Worm (Caenorhabditis elegans) whole organism, mixed stage, embryonic: ENCODE results near the gene kin-4.
"Not testable (repeated sequence)": the region's sequence is repeated elsewhere in the genome, so short reads cannot be mapped to it uniquely, and the experiment has no call there.

Experiments
- M03D4.4 ChIP-seq: sonication (generic microtip); optimal IDR thresholded peaks from 2 replicates; lab custom pipeline; 2017; ENCODE audit warnings: mild to moderate bottlenecking, missing genetic modification characterization, missing compliant biosample characterization
- blmp-1 ChIP-seq: fragments of 150-350 bp; optimal IDR thresholded peaks from 2 replicates; lab custom pipeline; 2014; ENCODE audit warnings: missing biosample characterization, missing genetic modification characterization
- ceh-39 ChIP-seq: fragments of 150-350 bp; optimal IDR thresholded peaks from 2 replicates; lab custom pipeline; 2014; ENCODE audit warnings: missing biosample characterization, missing genetic modification characterization
- ceh-43 ChIP-seq: fragments of 200-800 bp; sonication (Bioruptor generic); optimal IDR thresholded peaks from 2 replicates; lab custom pipeline; 2018; ENCODE audit warnings: mild to moderate bottlenecking, missing genetic modification characterization, moderate library complexity, missing compliant biosample characterization
- ceh-83 ChIP-seq: fragments of 200-800 bp; sonication (Bioruptor generic); optimal IDR thresholded peaks from 2 replicates; lab custom pipeline; 2018; ENCODE audit warnings: mild to moderate bottlenecking, missing genetic modification characterization, missing compliant biosample characterization
- ces-1 ChIP-seq: fragments of 150-350 bp; optimal IDR thresholded peaks from 2 replicates; lab custom pipeline; 2014; ENCODE audit warnings: missing biosample characterization, missing genetic modification reagents, missing genetic modification characterization
- cnd-1 ChIP-seq: fragments of 200-800 bp; sonication (Bioruptor generic); optimal IDR thresholded peaks from 2 replicates; lab custom pipeline; 2018; ENCODE audit warnings: mild to moderate bottlenecking, missing genetic modification characterization, missing compliant biosample characterization
- drap-1 ChIP-seq: fragments of 200-800 bp; sonication (Bioruptor generic); optimal IDR thresholded peaks from 3 replicates; lab custom pipeline; 2018; ENCODE audit warnings: mild to moderate bottlenecking, missing genetic modification characterization, missing compliant biosample characterization
- elt-1 ChIP-seq: sonication (generic microtip); optimal IDR thresholded peaks from 2 replicates; lab custom pipeline; 2017; ENCODE audit warnings: missing genetic modification characterization, mild to moderate bottlenecking, missing compliant biosample characterization, antibody characterized with exemption, moderate library complexity, borderline replicate concordance; ENCODE audit not compliant: insufficient read depth
- ham-2 ChIP-seq: fragments of 200-800 bp; sonication (Bioruptor generic); optimal IDR thresholded peaks from 2 replicates; lab custom pipeline; 2018; ENCODE audit warnings: mild to moderate bottlenecking, missing genetic modification characterization, missing compliant biosample characterization
- lin-13 ChIP-seq: fragments of 150-350 bp; optimal IDR thresholded peaks from 2 replicates; lab custom pipeline; 2014; ENCODE audit warnings: missing biosample characterization, missing genetic modification characterization
- lsy-2 ChIP-seq: fragments of 150-350 bp; optimal IDR thresholded peaks from 2 replicates; lab custom pipeline; 2014; ENCODE audit warnings: missing biosample characterization, missing genetic modification characterization
- mls-2 ChIP-seq: sonication (generic microtip); optimal IDR thresholded peaks from 2 replicates; lab custom pipeline; 2016; ENCODE audit warnings: mild to moderate bottlenecking, missing genetic modification characterization, moderate library complexity, missing compliant biosample characterization
- nhr-12 ChIP-seq: fragments of 150-350 bp; optimal IDR thresholded peaks from 2 replicates; lab custom pipeline; 2014; ENCODE audit warnings: missing biosample characterization, missing genetic modification characterization
- nhr-2 ChIP-seq: fragments of 150-350 bp; optimal IDR thresholded peaks from 2 replicates; lab custom pipeline; 2014; ENCODE audit warnings: missing biosample characterization, missing genetic modification characterization
- nhr-237 ChIP-seq: fragments of 150-350 bp; optimal IDR thresholded peaks from 2 replicates; lab custom pipeline; 2014; ENCODE audit warnings: missing biosample characterization, missing genetic modification characterization
- pha-4 ChIP-seq: fragments of 150-350 bp; optimal IDR thresholded peaks from 2 replicates; lab custom pipeline; 2018; ENCODE audit warnings: missing biosample characterization, missing genetic modification reagents, missing genetic modification characterization
- sem-2 ChIP-seq: fragments of 200-800 bp; sonication (Bioruptor generic); optimal IDR thresholded peaks from 2 replicates; lab custom pipeline; 2018; ENCODE audit warnings: mild to moderate bottlenecking, missing genetic modification characterization, missing compliant biosample characterization
- snpc-4 ChIP-seq: fragments of 150-350 bp; optimal IDR thresholded peaks from 2 replicates; lab custom pipeline; 2014; ENCODE audit warnings: missing biosample characterization, missing genetic modification characterization
- tbx-8 ChIP-seq: fragments of 200-800 bp; sonication (Bioruptor generic); optimal IDR thresholded peaks from 2 replicates; lab custom pipeline; 2018; ENCODE audit warnings: mild to moderate bottlenecking, missing genetic modification characterization, moderate library complexity, missing compliant biosample characterization
- unc-120 ChIP-seq: sonication (generic microtip); optimal IDR thresholded peaks from 2 replicates; lab custom pipeline; 2017; ENCODE audit warnings: missing genetic modification characterization, missing compliant biosample characterization; ENCODE audit not compliant: poor library complexity, severe bottlenecking
- unc-39 ChIP-seq: fragments of 150-350 bp; optimal IDR thresholded peaks from 2 replicates; lab custom pipeline; 2014; ENCODE audit warnings: missing biosample characterization, missing genetic modification characterization
- unc-62 ChIP-seq: fragments of 150-350 bp; optimal IDR thresholded peaks from 2 replicates; lab custom pipeline; 2014; ENCODE audit warnings: missing biosample characterization, missing genetic modification reagents, missing genetic modification characterization
- ztf-11 ChIP-seq: fragments of 150-350 bp; optimal IDR thresholded peaks from 2 replicates; lab custom pipeline; 2014; ENCODE audit warnings: missing biosample characterization, missing genetic modification characterization

Gene kin-4

DNA sequence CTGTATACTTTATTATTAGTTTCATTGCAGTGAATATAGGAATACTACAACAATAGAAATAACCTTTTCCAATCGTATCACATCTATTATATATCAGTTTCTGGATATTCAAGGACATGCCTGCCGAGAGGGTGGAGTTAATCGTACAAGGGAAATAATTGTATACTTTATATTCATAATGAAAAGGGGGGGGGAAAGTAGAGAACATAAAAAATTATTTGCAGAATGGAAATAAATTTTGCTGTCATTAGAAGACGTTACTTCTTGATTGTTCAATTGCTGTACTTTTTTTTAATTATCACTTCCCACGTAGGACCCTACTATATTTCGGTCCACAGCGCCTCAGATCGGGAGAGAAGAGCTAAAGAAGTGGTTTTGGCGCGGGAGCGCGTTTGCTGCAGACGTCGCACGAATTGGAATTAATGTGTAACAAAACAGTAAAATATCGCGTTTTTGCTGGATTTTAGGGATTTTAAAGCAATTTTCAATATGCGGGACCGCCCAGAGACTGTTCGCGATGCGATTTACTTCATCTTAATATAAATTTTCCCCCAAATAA lies 27.2 kb upstream of the kin-4 start, which contains the start of gene dsl-6:
Gene dsl-6, minus strand, starts transcription at position 51 of the 559 bp plus-strand sequence.
- not testable (repeated sequence) for TF ChIP-seq tbx-8; ham-2 (GFP tag; lab: Kevin White, UChicago); drap-1 (GFP tag; lab: Kevin White, UChicago)

- TF ChIP-seq pha-4 (tag; lab: Kevin White, UChicago): no peak
- TF ChIP-seq tbx-8: no peak
- no peak for TF ChIP-seq unc-120 (tag; lab: Kevin White, UChicago)
- no peak for TF ChIP-seq nhr-2 (tag; lab: Kevin White, UChicago)
- TF ChIP-seq nhr-12: no peak
- TF ChIP-seq unc-62: no peak
These were observed 24.1 kb upstream of the kin-4 start for ce11 chrIV:11401482-11401881.

DNA sequence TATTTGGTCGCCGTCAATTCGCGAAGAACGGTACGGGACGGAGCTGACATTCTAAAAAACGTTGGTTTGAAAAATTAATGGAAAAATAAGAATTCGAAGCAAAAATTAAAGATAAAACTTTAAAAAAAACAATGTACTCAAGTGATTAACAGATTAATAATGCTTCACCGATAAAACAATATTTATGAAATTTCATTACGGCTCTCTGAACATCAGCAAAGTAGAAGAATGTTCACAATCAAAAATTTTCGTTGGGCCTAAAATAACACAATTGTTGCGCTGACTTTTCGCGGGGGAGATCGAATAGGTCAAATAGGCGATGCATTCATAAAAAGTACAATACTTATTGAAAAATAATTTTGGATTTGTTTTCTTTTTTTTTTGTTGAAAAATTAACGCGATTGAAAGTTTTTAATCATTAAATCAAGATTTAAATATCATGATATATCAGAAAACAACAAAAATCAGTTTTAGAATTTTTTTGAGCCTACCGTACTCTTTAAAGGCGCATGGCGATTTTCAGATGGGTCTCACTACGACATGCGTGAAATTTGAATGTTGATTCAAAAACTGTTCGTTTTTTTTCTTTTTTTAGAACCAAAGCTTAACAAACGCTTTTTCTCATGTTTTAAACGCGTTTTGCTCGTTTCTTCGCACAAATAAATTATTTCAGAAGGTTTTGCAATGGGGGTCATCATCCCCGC lies 22.1 kb upstream of the kin-4 start, which contains the start of the genes memi-3 and cyp-31A2:
Gene memi-3, minus strand, starts transcription at position 51 of the 704 bp plus-strand sequence.
Gene cyp-31A2, plus strand, starts transcription at position 674 of the 704 bp plus-strand sequence.
- TF ChIP-seq ceh-83: no peak
- no peak for TF ChIP-seq mls-2
- TF ChIP-seq lsy-2: no peak
- TF ChIP-seq unc-39 (tag; lab: Kevin White, UChicago): no peak
- no peak for TF ChIP-seq pha-4 (tag; lab: Kevin White, UChicago)
- no peak for TF ChIP-seq blmp-1 (tag; lab: Kevin White, UChicago)
- TF ChIP-seq ztf-11 (tag; lab: Kevin White, UChicago): no peak
- no peak for TF ChIP-seq unc-120 (tag; lab: Kevin White, UChicago)
- TF ChIP-seq elt-1: no peak
- TF ChIP-seq ces-1 (GFP tag; lab: Kevin White, UChicago): no peak
- no peak for TF ChIP-seq drap-1 (GFP tag; lab: Kevin White, UChicago)
- no peak for TF ChIP-seq cnd-1 (tag; lab: Kevin White, UChicago)
- TF ChIP-seq tbx-8: no peak
- TF ChIP-seq sem-2 (GFP tag; lab: Kevin White, UChicago): no peak
- TF ChIP-seq, all 35 proteins: peak for 0

DNA sequence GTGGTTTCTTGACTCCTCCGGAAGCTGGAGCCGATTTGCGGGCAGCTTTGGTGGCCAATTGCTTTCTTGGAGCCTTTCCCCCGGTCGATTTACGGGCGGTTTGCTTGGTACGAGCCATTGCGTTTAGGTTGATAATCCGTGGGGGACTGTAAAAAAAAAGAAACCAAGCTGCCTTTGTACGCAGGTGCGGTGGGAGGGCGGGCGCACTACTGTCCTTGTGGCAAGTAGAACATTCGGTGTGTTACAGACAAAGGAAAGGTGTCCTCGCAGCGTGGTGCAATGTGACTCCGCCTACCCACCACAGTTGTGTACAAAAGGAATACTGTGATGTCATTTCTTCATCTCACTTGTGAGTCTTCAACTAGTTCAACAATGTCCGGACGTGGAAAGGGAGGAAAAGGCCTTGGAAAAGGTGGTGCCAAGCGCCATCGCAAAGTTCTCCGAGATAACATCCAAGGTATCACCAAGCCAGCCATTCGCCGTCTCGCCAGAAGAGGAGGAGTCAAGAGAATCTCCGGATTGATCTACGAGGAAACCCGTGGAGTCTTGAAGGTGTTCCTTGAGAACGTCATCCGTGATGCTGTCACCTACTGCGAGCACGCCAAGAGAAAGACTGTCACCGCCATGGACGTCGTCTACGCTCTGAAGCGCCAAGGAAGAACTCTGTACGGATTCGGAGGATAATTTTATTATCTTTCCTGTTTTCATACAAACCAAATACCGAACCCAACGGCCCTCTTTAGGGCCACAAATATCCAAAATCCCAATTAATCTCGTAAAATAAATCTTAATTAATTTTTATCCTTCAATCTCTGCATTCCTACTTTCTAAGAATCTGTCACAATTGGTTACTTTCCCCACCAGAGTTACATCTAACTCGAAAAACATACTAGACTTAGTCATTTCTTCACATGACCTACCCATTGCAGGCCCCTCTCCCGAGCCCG lies 18.5 kb upstream of the kin-4 start, which contains the start of the genes his-63 and his-64:
Gene his-63, minus strand, starts transcription at position 118 of the 947 bp plus-strand sequence.
Gene his-64, plus strand, starts transcription at position 373 of the 947 bp plus-strand sequence.
- TF ChIP-seq lin-13 (tag; lab: Kevin White, UChicago) (peak; percentile 31), sem-2 (GFP tag; lab: Kevin White, UChicago) (peak; percentile 42), tbx-8 (peak; percentile 12), M03D4.4 (peak; percentile 3), cnd-1 (tag; lab: Kevin White, UChicago) (peak; percentile 52)
- TF ChIP-seq, all 35 proteins: peak for 5; not testable (repeated sequence) for 30

DNA sequence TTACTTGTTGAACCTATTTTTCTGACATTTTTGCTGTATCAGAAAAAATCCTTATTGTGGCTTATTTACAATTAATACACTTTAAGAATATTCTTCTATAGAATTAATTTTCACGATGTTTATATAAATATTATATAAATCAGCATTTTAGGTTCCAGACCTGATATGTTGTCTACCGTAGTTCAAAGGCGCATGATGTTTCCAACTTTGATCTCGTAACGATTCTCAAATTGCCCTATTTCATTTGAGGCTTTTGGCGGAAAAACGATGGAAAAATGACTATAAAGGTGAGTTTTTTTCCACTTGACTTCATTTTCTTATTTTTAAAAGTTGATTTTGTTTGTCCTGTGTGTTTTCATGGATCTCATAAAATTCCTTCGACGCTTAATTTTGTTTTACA lies 15.5 kb upstream of the kin-4 start, which contains the start of gene gfat-2:
Gene gfat-2, plus strand, starts transcription at position 145 of the 400 bp plus-strand sequence.
- TF ChIP-seq M03D4.4: no peak
- no peak for TF ChIP-seq snpc-4 (tag; lab: Kevin White, UChicago)
- TF ChIP-seq drap-1 (GFP tag; lab: Kevin White, UChicago): no peak
- TF ChIP-seq tbx-8: no peak
- no peak for TF ChIP-seq ceh-43

DNA sequence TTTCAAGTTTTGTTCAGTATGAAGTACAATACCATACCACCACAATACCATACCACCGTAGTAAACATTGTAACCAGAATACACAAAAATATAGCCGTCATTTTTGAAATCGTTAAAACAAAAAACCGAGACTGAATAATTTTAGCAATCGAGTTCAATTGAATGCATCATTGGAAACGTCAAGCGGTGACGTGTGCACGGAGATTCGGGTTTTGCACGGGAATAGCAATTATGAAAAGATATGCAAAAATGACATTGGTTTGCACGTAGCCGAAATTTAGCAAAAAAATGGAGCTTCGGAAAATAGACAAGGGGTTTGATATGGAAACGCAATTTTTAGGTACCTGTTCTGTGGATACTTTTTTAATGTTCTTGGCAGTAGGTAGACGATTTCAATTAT lies 10.6 kb upstream of the kin-4 start, which contains the start of gene F22B3.10:
Gene F22B3.10, minus strand, starts transcription at position 101 of the 400 bp plus-strand sequence.
- TF ChIP-seq nhr-237 (tag; lab: Kevin White, UChicago): no peak
- TF ChIP-seq ceh-39 (tag; lab: Kevin White, UChicago): no peak
- TF ChIP-seq lsy-2: no peak
- no peak for TF ChIP-seq ztf-11 (tag; lab: Kevin White, UChicago)
